Worm (Caenorhabditis elegans): ENCODE measurements around the gene his-5.
"Not testable (repeated sequence)": the region's sequence is repeated elsewhere in the genome, so short reads cannot be mapped to it uniquely, and the experiment has no call there.

- not testable (repeated sequence) for TF ChIP-seq Y55F3AM.14 (GFP tag; optimal IDR thresholded peaks at IDR 0.05); ceh-82 (tag; optimal IDR thresholded peaks at IDR 0.05); elt-1 (tag; optimal IDR thresholded peaks at IDR 0.05); blmp-1 (tag; optimal IDR thresholded peaks at IDR 0.05; ENCODE audit: insufficient read depth)
These were observed 1.9 kb upstream of the his-5 start, which contains the start of the genes his-8 and his-7 for ce11 chrV:8533067-8533466.

All from whole organism, L2 larva.